Worm (Caenorhabditis elegans) whole organism, midembryonic: ENCODE results near the gene prk-2.

Source experiments
- T22C8.4 ChIP-seq: fragments of 200-800 bp; sonication (Bioruptor generic); IDR thresholded peaks from 2 replicates; pipeline ENCODE4 v1.3.6; 2022; ENCODE audit warnings: missing genetic modification characterization, missing compliant biosample characterization
- cog-1 ChIP-seq: sonication (generic microtip); optimal IDR thresholded peaks from 2 replicates; lab custom pipeline; 2016; ENCODE audit warnings: missing genetic modification characterization, missing compliant biosample characterization
- flt-1 ChIP-seq: fragments of 200-800 bp; sonication (Bioruptor generic); IDR thresholded peaks from 2 replicates; pipeline ENCODE4 v1.3.6; 2022; ENCODE audit warnings: missing genetic modification characterization, missing compliant biosample characterization
- klf-2 ChIP-seq: fragments of 200-800 bp; sonication (Bioruptor generic); conservative IDR thresholded peaks from 2 replicates; pipeline ENCODE4 v1.3.6; 2022; ENCODE audit warnings: missing genetic modification reagents, missing genetic modification characterization, missing compliant biosample characterization
- med-1 ChIP-seq: sonication (generic microtip); optimal IDR thresholded peaks from 2 replicates; lab custom pipeline; 2017; ENCODE audit warnings: missing genetic modification characterization, mild to moderate bottlenecking, missing compliant biosample characterization, antibody characterized with exemption, missing genetic modification reagents; ENCODE audit not compliant: insufficient read depth
- ref-1 ChIP-seq: fragments of 200-800 bp; sonication (Bioruptor generic); conservative IDR thresholded peaks from 2 replicates; pipeline ENCODE4 v1.3.6; 2022; ENCODE audit warnings: missing genetic modification reagents, missing genetic modification characterization, missing compliant biosample characterization
- tab-1 ChIP-seq: fragments of 200-800 bp; sonication (Bioruptor generic); IDR thresholded peaks from 2 replicates; pipeline ENCODE4 v1.3.6; 2022; ENCODE audit warnings: missing genetic modification characterization, missing compliant biosample characterization
- ztf-23 ChIP-seq: fragments of 200-800 bp; sonication (Bioruptor generic); IDR thresholded peaks from 2 replicates; pipeline ENCODE4 v1.3.6; 2022; ENCODE audit warnings: missing genetic modification reagents, missing genetic modification characterization, missing compliant biosample characterization
- ztf-29 ChIP-seq: fragments of 200-800 bp; sonication (Bioruptor generic); IDR thresholded peaks from 2 replicates; pipeline ENCODE4 v1.3.6; 2022; ENCODE audit warnings: missing genetic modification reagents, missing genetic modification characterization, missing compliant biosample characterization

Gene prk-2

DNA sequence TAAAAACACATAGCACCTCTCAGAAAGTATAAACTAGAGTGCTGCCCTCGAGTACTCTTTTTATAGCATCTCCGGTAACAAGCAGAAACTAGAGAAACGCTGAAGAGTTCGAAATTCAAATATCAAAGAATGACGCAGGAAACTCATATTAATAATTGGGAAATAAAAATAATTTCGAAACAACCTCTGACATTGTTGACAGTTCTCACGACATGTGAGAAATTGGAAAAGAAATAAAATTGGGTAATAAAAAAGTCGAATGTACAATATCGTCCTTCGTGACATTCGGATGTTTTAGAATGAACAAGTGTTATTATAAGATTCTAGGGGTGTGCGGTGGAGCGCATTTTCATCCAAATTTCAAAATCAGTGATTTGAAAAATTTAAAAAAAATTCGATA, 2.3 kb upstream of the prk-2 start:
- TF ChIP-seq ztf-23 (GFP tag; lab: Robert Waterston, UW) = no peak
- TF ChIP-seq klf-2 = no peak
- TF ChIP-seq ztf-29 (GFP tag; lab: Robert Waterston, UW) = no peak

DNA sequence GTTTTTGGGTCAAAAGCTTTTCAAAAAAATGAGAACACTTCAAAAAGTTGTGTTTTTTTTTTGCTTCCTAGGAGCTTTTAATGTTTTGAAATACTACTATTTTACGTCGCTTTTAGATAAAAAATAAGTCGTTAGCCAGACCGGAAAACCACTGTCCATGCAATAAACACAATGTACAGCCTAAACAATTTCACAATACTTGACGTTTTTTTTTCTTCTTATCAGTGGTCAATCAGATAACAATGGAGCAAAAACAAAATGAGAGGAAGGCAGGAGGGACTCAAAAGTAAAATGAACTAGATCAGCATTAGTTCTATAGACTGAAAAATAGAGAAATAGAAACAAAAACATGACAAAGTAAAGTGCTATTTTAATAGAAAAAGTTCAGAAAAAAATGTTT, 761 bp upstream of the prk-2 start:
- TF ChIP-seq tab-1 (GFP tag; lab: Robert Waterston, UW) = no peak
- no peak for TF ChIP-seq cog-1 (tag; lab: Kevin White, UChicago)
- no peak for TF ChIP-seq med-1 (GFP tag; lab: Kevin White, UChicago)
- TF ChIP-seq ref-1 = no peak
- no peak for TF ChIP-seq klf-2
- no peak for TF ChIP-seq ztf-23 (GFP tag; lab: Robert Waterston, UW)
- TF ChIP-seq T22C8.4 (GFP tag; lab: Robert Waterston, UW) = no peak
- TF ChIP-seq flt-1 = no peak
- no peak for TF ChIP-seq ztf-29 (GFP tag; lab: Robert Waterston, UW)

DNA sequence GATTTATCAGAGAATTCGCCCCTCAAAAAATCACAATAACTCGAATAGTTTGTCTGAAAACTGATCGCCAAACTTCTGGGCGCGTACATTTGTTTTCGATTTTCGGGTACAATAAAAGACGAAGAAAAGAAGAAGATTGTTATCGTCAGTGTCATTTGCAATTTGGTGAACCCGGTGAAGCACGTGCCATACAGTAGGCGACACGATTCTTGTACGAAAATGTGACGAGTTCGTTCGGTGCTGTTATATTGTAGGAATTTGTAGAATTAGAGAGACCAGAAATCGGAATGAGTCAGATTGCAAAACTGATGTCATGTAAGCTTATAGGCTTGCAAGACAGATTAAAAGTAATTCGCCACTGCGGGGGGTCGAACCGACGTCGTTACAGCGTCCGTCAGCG, 2.2 kb downstream of the prk-2 start:
- TF ChIP-seq T22C8.4 (GFP tag; lab: Robert Waterston, UW) = no peak
- TF ChIP-seq ref-1 = no peak
- no peak for TF ChIP-seq med-1 (GFP tag; lab: Kevin White, UChicago)
- no peak for TF ChIP-seq cog-1 (tag; lab: Kevin White, UChicago)
- no peak for TF ChIP-seq flt-1
- no peak for TF ChIP-seq ztf-29 (GFP tag; lab: Robert Waterston, UW)
- no peak for TF ChIP-seq klf-2
- no peak for TF ChIP-seq tab-1 (GFP tag; lab: Robert Waterston, UW)
- no peak for TF ChIP-seq ztf-23 (GFP tag; lab: Robert Waterston, UW)

DNA sequence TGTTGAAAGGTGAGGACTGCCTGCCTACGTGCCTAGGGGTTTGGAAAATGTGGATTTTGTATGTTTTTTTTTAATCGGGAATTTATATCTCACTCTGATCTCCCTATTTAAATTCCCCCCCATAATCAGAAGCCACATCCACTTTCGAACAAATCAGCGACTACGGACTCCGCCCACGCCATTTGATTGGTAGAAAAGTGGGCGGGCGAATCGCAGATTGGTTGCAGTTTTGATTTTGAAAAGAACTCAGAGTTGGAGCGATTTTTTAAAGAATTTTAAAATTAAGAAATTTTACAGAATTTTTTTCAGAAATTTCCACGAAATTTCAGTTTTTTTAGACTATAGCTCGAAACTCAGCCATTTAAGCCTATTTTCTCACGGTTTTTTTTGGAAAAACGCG, 9.9 kb downstream of the prk-2 start:
- no peak for TF ChIP-seq cog-1 (tag; lab: Kevin White, UChicago)
- TF ChIP-seq tab-1 (GFP tag; lab: Robert Waterston, UW) = no peak
- no peak for TF ChIP-seq med-1 (GFP tag; lab: Kevin White, UChicago)
- TF ChIP-seq klf-2 = no peak
- no peak for TF ChIP-seq ref-1
- no peak for TF ChIP-seq ztf-23 (GFP tag; lab: Robert Waterston, UW)
- no peak for TF ChIP-seq T22C8.4 (GFP tag; lab: Robert Waterston, UW)
- TF ChIP-seq ztf-29 (GFP tag; lab: Robert Waterston, UW) = no peak
- TF ChIP-seq flt-1 = no peak

DNA sequence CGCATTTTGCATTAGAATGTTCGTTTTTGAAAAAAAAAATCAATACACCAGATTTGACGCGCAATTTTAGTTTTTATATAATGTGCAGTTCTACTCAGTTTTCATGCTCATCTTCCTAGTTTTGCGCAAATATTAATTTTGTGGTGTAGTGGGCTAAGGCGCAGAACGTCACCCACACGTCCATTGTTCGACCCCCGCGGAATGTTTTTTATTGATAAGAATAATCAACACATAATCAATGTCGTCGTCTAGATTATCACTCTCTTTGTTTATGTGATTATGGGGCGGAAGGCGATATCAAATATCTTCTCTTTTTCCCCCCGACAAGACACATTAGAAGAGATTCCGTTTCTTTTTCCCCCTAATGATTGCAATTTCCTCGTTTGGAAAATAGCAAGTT, 14.2 kb downstream of the prk-2 start:
- TF ChIP-seq ztf-29 (GFP tag; lab: Robert Waterston, UW) = no peak
- TF ChIP-seq flt-1 = no peak
- no peak for TF ChIP-seq tab-1 (GFP tag; lab: Robert Waterston, UW)

DNA sequence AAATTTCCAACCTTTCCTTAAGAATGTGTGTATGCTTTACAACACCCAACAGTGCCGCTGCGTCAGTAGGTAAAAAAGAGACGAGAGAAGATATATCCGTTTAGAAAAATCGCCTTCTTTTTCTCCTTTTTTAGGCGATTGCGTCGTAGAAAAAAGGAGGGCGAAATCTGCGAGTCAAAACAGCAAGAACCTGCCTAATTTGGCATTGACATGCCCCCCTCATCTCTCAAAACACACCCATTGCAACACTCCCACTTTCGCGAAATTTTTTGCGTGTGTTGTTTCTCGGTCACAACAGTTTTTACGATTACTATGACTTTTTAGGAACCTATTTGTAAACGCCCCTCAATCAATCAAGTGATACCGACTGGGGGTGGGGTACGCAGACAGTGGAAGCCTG, 18.3 kb downstream of the prk-2 start:
- TF ChIP-seq klf-2 (no peak), med-1 (GFP tag; lab: Kevin White, UChicago) (no peak), ztf-29 (GFP tag; lab: Robert Waterston, UW) (no peak), T22C8.4 (GFP tag; lab: Robert Waterston, UW) (no peak), ref-1 (no peak), tab-1 (GFP tag; lab: Robert Waterston, UW) (no peak), ztf-23 (GFP tag; lab: Robert Waterston, UW) (no peak), cog-1 (tag; lab: Kevin White, UChicago) (no peak), flt-1 (no peak)

DNA sequence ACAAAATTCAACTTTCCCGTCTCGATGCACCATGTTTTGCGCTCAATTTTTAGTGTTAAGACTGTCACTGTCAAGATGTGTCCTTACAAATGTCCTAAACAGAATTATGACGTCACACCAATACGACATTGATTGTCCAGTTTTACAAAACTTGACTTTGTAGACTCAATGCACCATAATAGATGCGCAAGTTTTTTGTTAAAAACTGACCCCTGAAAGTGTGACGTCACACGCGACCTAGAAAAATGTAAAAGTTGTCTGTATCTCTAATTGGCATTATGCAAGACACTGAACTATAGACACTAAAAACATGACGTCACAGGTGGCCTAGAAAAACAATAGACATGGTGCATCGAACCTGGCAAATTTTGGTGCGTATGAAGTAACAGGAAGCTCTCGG, 18.9 kb downstream of the prk-2 start:
- no peak for TF ChIP-seq T22C8.4 (GFP tag; lab: Robert Waterston, UW)
- TF ChIP-seq ztf-29 (GFP tag; lab: Robert Waterston, UW) = no peak
- TF ChIP-seq med-1 (GFP tag; lab: Kevin White, UChicago) = no peak
- no peak for TF ChIP-seq ztf-23 (GFP tag; lab: Robert Waterston, UW)
- no peak for TF ChIP-seq cog-1 (tag; lab: Kevin White, UChicago)
- TF ChIP-seq tab-1 (GFP tag; lab: Robert Waterston, UW) = no peak

DNA sequence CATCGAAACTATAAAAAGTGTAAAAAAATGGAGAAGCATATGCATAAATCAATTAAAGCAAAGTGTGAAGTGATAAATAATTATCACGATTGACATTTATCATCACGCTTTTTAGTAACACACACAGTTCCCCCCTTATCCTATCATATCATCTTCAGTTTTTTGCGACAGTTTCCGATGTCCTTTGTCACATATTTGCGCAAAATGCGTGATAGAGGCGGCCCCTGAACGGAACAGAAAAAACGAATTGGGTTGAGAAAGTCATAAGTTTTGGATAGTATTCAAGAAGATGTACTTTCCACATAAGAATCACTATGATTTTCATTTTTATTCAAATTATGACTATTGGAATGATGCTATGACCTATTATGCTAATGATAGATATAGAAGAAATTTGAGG, 20.9 kb downstream of the prk-2 start:
- TF ChIP-seq T22C8.4 (GFP tag; lab: Robert Waterston, UW) (no peak), klf-2 (no peak), ztf-29 (GFP tag; lab: Robert Waterston, UW) (no peak), ztf-23 (GFP tag; lab: Robert Waterston, UW) (no peak), ref-1 (no peak), med-1 (GFP tag; lab: Kevin White, UChicago) (no peak), cog-1 (tag; lab: Kevin White, UChicago) (no peak), flt-1 (no peak), tab-1 (GFP tag; lab: Robert Waterston, UW) (no peak)

DNA sequence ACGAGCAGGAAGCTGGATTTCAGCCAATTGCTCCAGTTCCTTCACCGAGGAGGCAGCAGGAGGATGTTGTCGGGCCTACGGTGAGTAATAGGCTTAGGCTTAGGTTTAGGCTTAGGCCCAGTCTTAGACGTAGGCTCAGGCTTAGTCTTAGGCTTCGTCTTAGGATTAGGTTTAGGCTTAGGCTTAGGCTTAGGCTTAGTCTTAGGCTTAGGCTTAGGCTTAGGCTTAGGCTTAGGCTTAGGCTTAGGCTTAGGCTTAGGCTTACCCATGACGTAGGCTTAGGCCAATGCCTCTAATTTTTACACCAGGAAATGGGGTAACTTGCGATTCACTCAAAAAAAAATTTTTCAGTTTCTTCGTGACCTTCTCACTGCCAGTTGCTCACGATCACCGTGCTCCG, 23.3 kb downstream of the prk-2 start:
- TF ChIP-seq med-1 (GFP tag; lab: Kevin White, UChicago) (no peak), ztf-29 (GFP tag; lab: Robert Waterston, UW) (peak; percentile 71; the same call in 1 of the 2 replicates), T22C8.4 (GFP tag; lab: Robert Waterston, UW) (no peak)

DNA sequence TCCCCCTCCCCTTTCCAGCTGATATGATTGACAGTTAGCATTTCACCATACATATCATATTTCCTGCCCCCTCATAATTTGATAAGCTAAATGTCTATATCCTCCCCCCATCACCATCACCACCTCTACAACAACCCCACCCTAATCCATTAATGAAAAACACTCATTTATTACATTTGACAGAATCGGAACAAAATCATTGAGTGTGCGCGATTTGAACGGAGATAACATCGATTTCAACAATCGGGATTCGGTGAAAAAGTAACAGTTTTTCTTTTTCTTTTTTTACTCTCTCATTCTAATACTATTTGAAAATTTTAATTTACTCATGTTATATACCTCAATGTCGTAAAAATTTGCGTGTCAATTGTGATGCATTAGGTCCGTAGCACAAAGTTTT, 24.2 kb downstream of the prk-2 start:
- TF ChIP-seq med-1 (GFP tag; lab: Kevin White, UChicago) (no peak), cog-1 (tag; lab: Kevin White, UChicago) (no peak)

DNA sequence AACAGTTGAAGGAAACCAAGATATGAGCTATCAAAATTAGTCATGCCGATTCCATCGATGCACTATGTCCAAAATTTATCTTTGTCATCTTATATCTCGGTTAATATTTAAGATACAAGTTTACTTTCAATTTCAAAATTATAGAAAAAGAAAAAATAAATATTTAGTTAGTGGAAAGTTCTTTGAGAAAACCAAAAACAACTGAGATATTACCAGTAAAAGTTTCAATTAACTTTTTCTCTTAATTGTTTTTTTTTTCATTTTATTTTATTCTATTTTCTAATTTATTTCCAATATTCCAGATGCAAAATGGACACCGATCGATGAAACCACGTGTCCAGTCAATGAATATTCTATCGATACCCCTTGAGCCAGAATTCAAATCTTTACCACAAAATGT, 25.4 kb downstream of the prk-2 start, which contains the start of gene gei-1:
Gene gei-1 (plus strand): TSS at position 301 of the 400 bp plus-strand sequence.
- TF ChIP-seq ztf-29 (GFP tag; lab: Robert Waterston, UW) (no peak), klf-2 (no peak), tab-1 (GFP tag; lab: Robert Waterston, UW) (no peak), T22C8.4 (GFP tag; lab: Robert Waterston, UW) (no peak), cog-1 (tag; lab: Kevin White, UChicago) (no peak), ref-1 (no peak), flt-1 (no peak), med-1 (GFP tag; lab: Kevin White, UChicago) (no peak), ztf-23 (GFP tag; lab: Robert Waterston, UW) (no peak)
